Fruit fly (Drosophila melanogaster) whole organism, adult: Measurements from ENCODE around the gene TFAM.

Source experiments
- CG11617 ChIP-seq: fragments of 200-800 bp; sonication (Bioruptor generic); optimal IDR thresholded peaks from 2 replicates; lab custom pipeline; 2017; ENCODE audit warnings: mild to moderate bottlenecking, missing biosample characterization, missing genetic modification reagents, missing genetic modification characterization
- CG12768 ChIP-seq: fragments of 200-800 bp; sonication (Bioruptor generic); optimal IDR thresholded peaks from 2 replicates; lab custom pipeline; 2017; ENCODE audit warnings: missing biosample characterization, missing genetic modification characterization, mild to moderate bottlenecking, moderate library complexity, missing genetic modification reagents
- CG14711 ChIP-seq: fragments of 200-800 bp; sonication (Bioruptor generic); optimal IDR thresholded peaks from 2 replicates; lab custom pipeline; 2018; ENCODE audit warnings: missing biosample characterization, mild to moderate bottlenecking, missing genetic modification characterization, moderate library complexity
- CG1620 ChIP-seq: fragments of 200-800 bp; sonication (Bioruptor generic); optimal IDR thresholded peaks from 2 replicates; lab custom pipeline; 2016; ENCODE audit warnings: missing biosample characterization, missing genetic modification characterization
- CG33017 ChIP-seq: fragments of 200-800 bp; sonication (Bioruptor generic); optimal IDR thresholded peaks from 2 replicates; lab custom pipeline; 2018; ENCODE audit warnings: missing biosample characterization, mild to moderate bottlenecking, missing genetic modification characterization, moderate library complexity
- CG7101 ChIP-seq: fragments of 200-800 bp; sonication (Bioruptor generic); optimal IDR thresholded peaks from 2 replicates; lab custom pipeline; 2018; ENCODE audit warnings: missing biosample characterization, mild to moderate bottlenecking, missing genetic modification characterization, moderate library complexity
- Crg-1 ChIP-seq: fragments of 200-800 bp; sonication (Bioruptor generic); optimal IDR thresholded peaks from 2 replicates; lab custom pipeline; 2016; ENCODE audit warnings: missing biosample characterization, missing genetic modification characterization
- Mnt ChIP-seq: fragments of 200-800 bp; sonication (Bioruptor generic); optimal IDR thresholded peaks from 2 replicates; lab custom pipeline; 2016; ENCODE audit warnings: missing biosample characterization, mild to moderate bottlenecking, missing genetic modification characterization
- bab1 ChIP-seq: fragments of 200-800 bp; sonication (Bioruptor generic); optimal IDR thresholded peaks from 3 replicates; lab custom pipeline; 2019; ENCODE audit warnings: missing biosample characterization, mild to moderate bottlenecking, missing genetic modification characterization, moderate library complexity
- kay ChIP-seq: fragments of 200-800 bp; sonication (Bioruptor generic); peaks from one replicate; lab custom pipeline; 2016; ENCODE audit warnings: missing biosample characterization, missing genetic modification characterization, borderline replicate concordance
- ovo ChIP-seq: fragments of 200-800 bp; sonication (Bioruptor generic); optimal IDR thresholded peaks from 2 replicates; lab custom pipeline; 2016; ENCODE audit warnings: missing biosample characterization, missing genetic modification characterization
- pad ChIP-seq: fragments of 200-800 bp; sonication (Bioruptor generic); optimal IDR thresholded peaks from 3 replicates; lab custom pipeline; 2017; ENCODE audit warnings: missing biosample characterization, missing genetic modification characterization, mild to moderate bottlenecking, moderate library complexity, missing genetic modification reagents

dm6 chr3R:20595145-20595812, 18.5 kb upstream of the TFAM start:
- TF ChIP-seq CG11617 (GFP tag; lab: Kevin White, UChicago) (no peak), Crg-1 (GFP tag; lab: Kevin White, UChicago) (no peak), pad (no peak), CG12768 (GFP tag; lab: Kevin White, UChicago) (no peak), bab1 (no peak), ovo (GFP tag; lab: Kevin White, UChicago) (no peak), CG33017 (tag; lab: Kevin White, UChicago) (no peak), Mnt (no peak), kay (GFP tag; lab: Kevin White, UChicago) (no peak), CG1620 (GFP tag; lab: Kevin White, UChicago) (no peak), CG7101 (no peak), CG14711 (tag; lab: Kevin White, UChicago) (no peak)
